Worm (Caenorhabditis elegans) whole organism, L1 larva: Measurements from ENCODE around the gene pir-1.

ENCODE experiments used
- F16B12.6 ChIP-seq: fragments of 150-350 bp; optimal IDR thresholded peaks from 2 replicates; lab custom pipeline; 2014; ENCODE audit warnings: missing biosample characterization, missing genetic modification characterization
- Y116A8C.19 ChIP-seq: sonication (generic microtip); optimal IDR thresholded peaks from 2 replicates; lab custom pipeline; 2016; ENCODE audit warnings: missing compliant biosample characterization, missing genetic modification characterization, borderline replicate concordance
- alr-1 ChIP-seq: fragments of 200-800 bp; sonication (Bioruptor generic); optimal IDR thresholded peaks from 2 replicates; lab custom pipeline; 2018; ENCODE audit warnings: borderline replicate concordance, mild to moderate bottlenecking, missing genetic modification characterization, missing compliant biosample characterization
- blmp-1 ChIP-seq: fragments of 150-350 bp; optimal IDR thresholded peaks from 2 replicates; lab custom pipeline; 2014; ENCODE audit warnings: missing biosample characterization, missing genetic modification characterization
- ceh-63 ChIP-seq: fragments of 200-800 bp; sonication (Bioruptor generic); optimal IDR thresholded peaks from 2 replicates; lab custom pipeline; 2018; ENCODE audit warnings: mild to moderate bottlenecking, missing genetic modification characterization, missing compliant biosample characterization
- ceh-8 ChIP-seq: fragments of 200-800 bp; sonication (Bioruptor generic); optimal IDR thresholded peaks from 2 replicates; lab custom pipeline; 2018; ENCODE audit warnings: mild to moderate bottlenecking, missing genetic modification characterization, moderate library complexity, missing compliant biosample characterization
- ceh-82 ChIP-seq, 3 experiments: fragments of 150-350 bp in 1 of 3; sonication (generic microtip) in 2 of 3; optimal IDR thresholded peaks; 2 replicates each; lab custom pipeline; 2014 to 2017; ENCODE audit warnings: missing biosample characterization in 3 of 3, missing genetic modification characterization in 3 of 3
- ceh-88 ChIP-seq: fragments of 200-800 bp; sonication (Bioruptor generic); IDR thresholded peaks from 2 replicates; pipeline ENCODE4 v1.3.6; 2022; ENCODE audit warnings: missing genetic modification characterization, missing compliant biosample characterization
- ces-1 ChIP-seq: fragments of 150-350 bp; optimal IDR thresholded peaks from 2 replicates; lab custom pipeline; 2014; ENCODE audit warnings: missing biosample characterization, missing genetic modification reagents, missing genetic modification characterization
- dpl-1 ChIP-seq, 3 experiments: fragments of 150-350 bp in 2 of 3; sonication (generic microtip) in 1 of 3; optimal IDR thresholded peaks; 2 replicates each; lab custom pipeline; 2014 to 2017; ENCODE audit warnings: missing biosample characterization in 3 of 3, missing genetic modification characterization in 3 of 3, missing genetic modification reagents in 3 of 3
- efl-1 ChIP-seq, 4 experiments: fragments of 150-350 bp; optimal IDR thresholded peaks in 3 of 4; peaks in 1 of 4; 1 replicate in 1 of 4; 2 replicates in 3 of 4; lab custom pipeline; 2014; ENCODE audit warnings: missing biosample characterization in 2 of 4, missing genetic modification characterization in 2 of 4, missing genetic modification reagents in 2 of 4
- efl-3 ChIP-seq: fragments of 200-800 bp; sonication (Bioruptor generic); optimal IDR thresholded peaks from 2 replicates; lab custom pipeline; 2018; ENCODE audit warnings: mild to moderate bottlenecking, missing genetic modification characterization, missing compliant biosample characterization
- egl-13 ChIP-seq: sonication (generic microtip); optimal IDR thresholded peaks from 2 replicates; lab custom pipeline; 2016; ENCODE audit warnings: missing genotype, missing genetic modification reagents, missing genetic modification characterization, missing compliant biosample characterization
- elt-2 ChIP-seq: sonication (generic microtip); optimal IDR thresholded peaks from 2 replicates; lab custom pipeline; 2016; ENCODE audit warnings: missing genetic modification characterization, mild to moderate bottlenecking, inconsistent platforms, missing compliant biosample characterization, missing genetic modification reagents
- elt-3 ChIP-seq, 6 experiments: fragments of 150-350 bp in 1 of 6; sonication (generic microtip); optimal IDR thresholded peaks; 2 replicates each; lab custom pipeline; 2017 to 2018; ENCODE audit warnings: missing biosample characterization in 6 of 6, missing genetic modification characterization in 6 of 6, inconsistent platforms in 1 of 6
- ets-5 ChIP-seq: fragments of 200-800 bp; sonication (Bioruptor generic); IDR thresholded peaks from 2 replicates; pipeline ENCODE4 v1.3.6; 2022; ENCODE audit warnings: missing genetic modification characterization, missing compliant biosample characterization
- fkh-4 ChIP-seq: sonication (generic microtip); optimal IDR thresholded peaks from 2 replicates; lab custom pipeline; 2016; ENCODE audit warnings: missing compliant biosample characterization, missing genetic modification characterization, borderline replicate concordance
- fkh-8 ChIP-seq: sonication (generic microtip); optimal IDR thresholded peaks from 2 replicates; lab custom pipeline; 2016; ENCODE audit warnings: mild to moderate bottlenecking, missing genetic modification characterization, missing compliant biosample characterization
- fos-1 ChIP-seq: fragments of 150-350 bp; optimal IDR thresholded peaks from 2 replicates; lab custom pipeline; 2014; ENCODE audit warnings: missing biosample characterization, missing genetic modification characterization
- grh-1 ChIP-seq: fragments of 200-800 bp; sonication (Bioruptor generic); IDR thresholded peaks from 2 replicates; pipeline ENCODE4 v1.3.6; 2022; ENCODE audit warnings: missing genetic modification reagents, missing genetic modification characterization, missing compliant biosample characterization
- hlh-17 ChIP-seq: fragments of 200-800 bp; sonication (Bioruptor generic); optimal IDR thresholded peaks from 2 replicates; lab custom pipeline; 2018; ENCODE audit warnings: missing genetic modification characterization, mild to moderate bottlenecking, missing compliant biosample characterization, moderate library complexity, borderline replicate concordance
- hlh-4 ChIP-seq: sonication (generic microtip); optimal IDR thresholded peaks from 2 replicates; lab custom pipeline; 2016; ENCODE audit warnings: mild to moderate bottlenecking, missing genetic modification characterization, missing compliant biosample characterization
- hpl-2 ChIP-seq: fragments of 150-350 bp; optimal IDR thresholded peaks from 2 replicates; lab custom pipeline; 2014; ENCODE audit warnings: missing biosample characterization, missing genetic modification reagents, missing genetic modification characterization
- irx-1 ChIP-seq: sonication (generic microtip); optimal IDR thresholded peaks from 2 replicates; lab custom pipeline; 2016; ENCODE audit warnings: missing genetic modification characterization, missing compliant biosample characterization
- lin-13 ChIP-seq: fragments of 150-350 bp; optimal IDR thresholded peaks from 2 replicates; lab custom pipeline; 2014; ENCODE audit warnings: missing biosample characterization, missing genetic modification reagents, missing genetic modification characterization
- lin-15B ChIP-seq: fragments of 150-350 bp; sonication (generic microtip); optimal IDR thresholded peaks from 3 replicates; lab custom pipeline; 2014; ENCODE audit warnings: missing biosample characterization, missing genetic modification characterization
- lin-35 ChIP-seq, 2 experiments: fragments of 150-350 bp; optimal IDR thresholded peaks; 2 replicates each; lab custom pipeline; 2014; ENCODE audit warnings: missing biosample characterization in 2 of 2, missing genetic modification characterization in 2 of 2, missing genetic modification reagents in 2 of 2
- lin-39 ChIP-seq: fragments of 150-350 bp; optimal IDR thresholded peaks from 2 replicates; lab custom pipeline; 2014; ENCODE audit warnings: missing biosample characterization, missing genetic modification reagents, missing genetic modification characterization
- mab-9 ChIP-seq: fragments of 200-800 bp; sonication (Bioruptor generic); IDR thresholded peaks from 2 replicates; pipeline ENCODE4 v1.3.6; 2022; ENCODE audit warnings: missing genetic modification reagents, missing genetic modification characterization, missing compliant biosample characterization
- mef-2 ChIP-seq: fragments of 150-350 bp; optimal IDR thresholded peaks from 2 replicates; lab custom pipeline; 2014; ENCODE audit warnings: missing biosample characterization, missing genetic modification characterization
- nhr-28 ChIP-seq: fragments of 150-350 bp; optimal IDR thresholded peaks from 2 replicates; lab custom pipeline; 2014; ENCODE audit warnings: missing biosample characterization, missing genetic modification characterization
- nhr-71 ChIP-seq: sonication (generic microtip); optimal IDR thresholded peaks from 2 replicates; lab custom pipeline; 2016; ENCODE audit warnings: mild to moderate bottlenecking, missing genetic modification characterization, moderate library complexity, missing compliant biosample characterization
- nhr-90 ChIP-seq: sonication (generic microtip); optimal IDR thresholded peaks from 2 replicates; lab custom pipeline; 2016; ENCODE audit warnings: mild to moderate bottlenecking, missing genetic modification characterization, missing compliant biosample characterization; ENCODE audit not compliant: poor library complexity
- pag-3 ChIP-seq: sonication (generic microtip); optimal IDR thresholded peaks from 2 replicates; lab custom pipeline; 2017; ENCODE audit warnings: missing genetic modification characterization, mild to moderate bottlenecking, missing compliant biosample characterization, antibody characterized with exemption, borderline replicate concordance; ENCODE audit not compliant: insufficient read depth
- pax-3 ChIP-seq: fragments of 200-800 bp; sonication (Bioruptor generic); optimal IDR thresholded peaks from 2 replicates; lab custom pipeline; 2018; ENCODE audit warnings: mild to moderate bottlenecking, missing genetic modification characterization, moderate library complexity, missing compliant biosample characterization
- skn-1 ChIP-seq: fragments of 150-350 bp; optimal IDR thresholded peaks from 2 replicates; lab custom pipeline; 2014; ENCODE audit warnings: missing biosample characterization, missing genetic modification characterization
- snpc-4 ChIP-seq: fragments of 150-350 bp; optimal IDR thresholded peaks from 2 replicates; lab custom pipeline; 2014; ENCODE audit warnings: missing biosample characterization, missing genetic modification characterization
- snu-23 ChIP-seq: sonication (generic microtip); optimal IDR thresholded peaks from 2 replicates; lab custom pipeline; 2016; ENCODE audit warnings: missing genetic modification characterization, missing compliant biosample characterization
- sptf-1 ChIP-seq: fragments of 150-350 bp; optimal IDR thresholded peaks from 2 replicates; lab custom pipeline; 2014; ENCODE audit warnings: missing biosample characterization, missing genetic modification characterization
- sup-37 ChIP-seq: fragments of 200-800 bp; sonication (Bioruptor generic); optimal IDR thresholded peaks from 2 replicates; lab custom pipeline; 2018; ENCODE audit warnings: mild to moderate bottlenecking, missing genetic modification characterization, missing compliant biosample characterization
- swsn-7 ChIP-seq: sonication (generic microtip); optimal IDR thresholded peaks from 2 replicates; lab custom pipeline; 2016; ENCODE audit warnings: missing genetic modification characterization, missing compliant biosample characterization
- tlp-1 ChIP-seq: fragments of 150-350 bp; optimal IDR thresholded peaks from 2 replicates; lab custom pipeline; 2014; ENCODE audit warnings: missing biosample characterization, missing genetic modification characterization
- unc-62 ChIP-seq: fragments of 150-350 bp; optimal IDR thresholded peaks from 2 replicates; lab custom pipeline; 2014; ENCODE audit warnings: missing biosample characterization, missing genetic modification reagents, missing genetic modification characterization
- unc-86 ChIP-seq: sonication (generic microtip); optimal IDR thresholded peaks from 2 replicates; lab custom pipeline; 2016; ENCODE audit warnings: missing genetic modification characterization, missing compliant biosample characterization
- vab-15 ChIP-seq: sonication (generic microtip); optimal IDR thresholded peaks from 2 replicates; lab custom pipeline; 2017; ENCODE audit warnings: missing genotype, mild to moderate bottlenecking, missing genetic modification characterization, missing compliant biosample characterization
- zip-4 ChIP-seq: fragments of 200-800 bp; sonication (Bioruptor generic); optimal IDR thresholded peaks from 2 replicates; lab custom pipeline; 2018; ENCODE audit warnings: mild to moderate bottlenecking, missing genetic modification characterization, moderate library complexity, missing compliant biosample characterization
- ztf-11 ChIP-seq, 2 experiments: sonication (generic microtip); optimal IDR thresholded peaks; 2 replicates each; lab custom pipeline; 2016 to 2017; ENCODE audit warnings: missing genetic modification characterization in 2 of 2, missing biosample characterization in 1 of 2, missing compliant biosample characterization in 1 of 2

The pir-1 gene

DNA sequence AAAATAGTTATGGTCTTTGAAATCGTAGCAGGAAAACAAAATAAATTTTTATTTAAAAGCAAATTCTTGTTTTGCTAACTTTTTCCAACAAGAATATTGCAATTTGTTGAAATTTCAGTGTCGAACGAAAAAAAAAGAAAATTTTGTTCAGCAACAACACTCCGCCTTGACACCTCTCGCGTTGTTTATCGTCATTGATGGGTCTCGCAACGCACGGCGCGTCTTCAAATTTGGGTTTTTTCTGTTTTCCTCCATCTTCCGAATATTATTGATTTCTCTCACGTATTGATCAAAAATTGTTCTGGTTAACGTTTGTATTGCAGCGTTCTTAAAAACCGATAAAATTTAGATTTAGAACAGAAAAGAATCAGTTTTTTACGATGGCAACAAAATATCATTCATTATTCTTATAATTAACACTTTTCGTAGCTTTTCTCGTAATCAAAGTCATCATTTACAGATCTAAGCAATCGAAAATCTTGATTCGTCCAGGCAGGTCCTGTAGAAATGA, 7.6 kb upstream of the pir-1 start, which contains the start of gene dpl-1 (continued):
- no peak for TF ChIP-seq efl-3
- TF ChIP-seq lin-35 (GFP tag; optimal IDR thresholded peaks at IDR 0.05; lab: Kevin White, UChicago), result peak; percentile 73 to 95
- TF ChIP-seq fkh-4, result no peak
- TF ChIP-seq elt-3 (tag; optimal IDR thresholded peaks at IDR 0.05; lab: Kevin White, UChicago), result peak in 1 of 6 experiments; percentile 14
- TF ChIP-seq nhr-28, result no peak
- no peak for TF ChIP-seq unc-86 (tag; lab: Kevin White, UChicago)
- TF ChIP-seq lin-39 (tag; lab: Kevin White, UChicago), result no peak
- no peak for TF ChIP-seq hlh-17
- TF ChIP-seq lin-13 (GFP tag; lab: Kevin White, UChicago), result peak; percentile 23
- peak in 1 of 3 experiments; percentile 26 for TF ChIP-seq ceh-82 (tag; optimal IDR thresholded peaks at IDR 0.05; lab: Kevin White, UChicago)
- TF ChIP-seq snu-23 (GFP tag; lab: Kevin White, UChicago), result peak; percentile 49
- TF ChIP-seq zip-4 (GFP tag; lab: Kevin White, UChicago), result no peak
- no peak for TF ChIP-seq sup-37 (GFP tag; lab: Kevin White, UChicago)
- peak; percentile 58 to 86 for TF ChIP-seq efl-1 (optimal IDR thresholded peaks at IDR 0.05; lab: Kevin White, UChicago)
- peak; percentile 85 to 98 for TF ChIP-seq efl-1 (GFP tag; optimal IDR thresholded peaks at IDR 0.05 in 1 of 2; lab: Kevin White, UChicago)
- TF ChIP-seq pag-3 (tag; lab: Kevin White, UChicago), result no peak
- no peak for TF ChIP-seq ztf-11 (tag; optimal IDR thresholded peaks at IDR 0.05; lab: Kevin White, UChicago)
- TF ChIP-seq F16B12.6 (tag; lab: Kevin White, UChicago), result peak; percentile 31
- TF ChIP-seq egl-13, result no peak
- peak; percentile 25 for TF ChIP-seq swsn-7
- TF ChIP-seq ceh-88 (GFP tag; lab: Robert Waterston, UW), result no peak
- no peak for TF ChIP-seq sptf-1
- no peak for TF ChIP-seq hpl-2 (GFP tag; lab: Kevin White, UChicago)
- TF ChIP-seq blmp-1 (tag; lab: Kevin White, UChicago), result peak; percentile 33
- no peak for TF ChIP-seq fkh-8 (tag; lab: Kevin White, UChicago)
- no peak for TF ChIP-seq fos-1 (tag; lab: Kevin White, UChicago)
- no peak for TF ChIP-seq ces-1 (GFP tag; lab: Kevin White, UChicago)
- no peak for TF ChIP-seq hlh-4 (tag; lab: Kevin White, UChicago)
- TF ChIP-seq lin-15B (tag; lab: Kevin White, UChicago), result no peak
- TF ChIP-seq tlp-1 (tag; lab: Kevin White, UChicago), result no peak
- no peak for TF ChIP-seq mef-2 (tag; lab: Kevin White, UChicago)
- TF ChIP-seq pax-3, result no peak
- TF ChIP-seq mab-9 (GFP tag; lab: Robert Waterston, UW), result no peak
- TF ChIP-seq nhr-71 (tag; lab: Kevin White, UChicago), result peak; percentile 46
- no peak for TF ChIP-seq Y116A8C.19 (tag; lab: Kevin White, UChicago)
- TF ChIP-seq alr-1 (tag; lab: Kevin White, UChicago), result no peak
- peak in 1 of 3 experiments; percentile 82 for TF ChIP-seq dpl-1 (GFP tag; optimal IDR thresholded peaks at IDR 0.05; lab: Kevin White, UChicago)
- TF ChIP-seq nhr-90 (tag; lab: Kevin White, UChicago), result no peak
- peak; percentile 26 for TF ChIP-seq skn-1 (tag; lab: Kevin White, UChicago)
- TF ChIP-seq ceh-63, result no peak
- no peak for TF ChIP-seq elt-2 (tag; lab: Kevin White, UChicago)
- TF ChIP-seq unc-62, result no peak
- no peak for TF ChIP-seq vab-15 (tag; lab: Kevin White, UChicago)
- TF ChIP-seq grh-1 (GFP tag; lab: Robert Waterston, UW), result no peak
- no peak for TF ChIP-seq irx-1 (tag; lab: Kevin White, UChicago)
- no peak for TF ChIP-seq ceh-8
- no peak for TF ChIP-seq ets-5
- TF ChIP-seq snpc-4 (tag; lab: Kevin White, UChicago), result no peak
